Worm (Caenorhabditis elegans) whole organism, mixed stage, embryonic: ENCODE data around the gene cebp-1.
"Not testable (repeated sequence)": the region's sequence is repeated elsewhere in the genome, so short reads cannot be mapped to it uniquely, and the experiment has no call there.

ENCODE experiments used
- bed-3 ChIP-seq: fragments of 200-800 bp; sonication (Bioruptor generic); optimal IDR thresholded peaks from 3 replicates; lab custom pipeline; 2018; ENCODE audit warnings: mild to moderate bottlenecking, missing genetic modification characterization, moderate library complexity, missing compliant biosample characterization
- blmp-1 ChIP-seq: fragments of 150-350 bp; optimal IDR thresholded peaks from 2 replicates; lab custom pipeline; 2014; ENCODE audit warnings: missing biosample characterization, missing genetic modification characterization
- ceh-39 ChIP-seq: fragments of 150-350 bp; optimal IDR thresholded peaks from 2 replicates; lab custom pipeline; 2014; ENCODE audit warnings: missing biosample characterization, missing genetic modification characterization
- ces-1 ChIP-seq: fragments of 150-350 bp; optimal IDR thresholded peaks from 2 replicates; lab custom pipeline; 2014; ENCODE audit warnings: missing biosample characterization, missing genetic modification reagents, missing genetic modification characterization
- cnd-1 ChIP-seq: fragments of 200-800 bp; sonication (Bioruptor generic); optimal IDR thresholded peaks from 2 replicates; lab custom pipeline; 2018; ENCODE audit warnings: mild to moderate bottlenecking, missing genetic modification characterization, missing compliant biosample characterization
- drap-1 ChIP-seq: fragments of 200-800 bp; sonication (Bioruptor generic); optimal IDR thresholded peaks from 3 replicates; lab custom pipeline; 2018; ENCODE audit warnings: mild to moderate bottlenecking, missing genetic modification characterization, missing compliant biosample characterization
- elt-3 ChIP-seq: fragments of 150-350 bp; optimal IDR thresholded peaks from 2 replicates; lab custom pipeline; 2014; ENCODE audit warnings: missing biosample characterization, missing genetic modification characterization
- ham-2 ChIP-seq: fragments of 200-800 bp; sonication (Bioruptor generic); optimal IDR thresholded peaks from 2 replicates; lab custom pipeline; 2018; ENCODE audit warnings: mild to moderate bottlenecking, missing genetic modification characterization, missing compliant biosample characterization
- lin-13 ChIP-seq: fragments of 150-350 bp; optimal IDR thresholded peaks from 2 replicates; lab custom pipeline; 2014; ENCODE audit warnings: missing biosample characterization, missing genetic modification characterization
- lsy-2 ChIP-seq: fragments of 150-350 bp; optimal IDR thresholded peaks from 2 replicates; lab custom pipeline; 2014; ENCODE audit warnings: missing biosample characterization, missing genetic modification characterization
- mab-5 ChIP-seq: fragments of 150-350 bp; optimal IDR thresholded peaks from 2 replicates; lab custom pipeline; 2014; ENCODE audit warnings: missing biosample characterization, missing genetic modification characterization
- mls-2 ChIP-seq: sonication (generic microtip); optimal IDR thresholded peaks from 2 replicates; lab custom pipeline; 2016; ENCODE audit warnings: mild to moderate bottlenecking, missing genetic modification characterization, moderate library complexity, missing compliant biosample characterization
- nhr-12 ChIP-seq: fragments of 150-350 bp; optimal IDR thresholded peaks from 2 replicates; lab custom pipeline; 2014; ENCODE audit warnings: missing biosample characterization, missing genetic modification characterization
- nhr-76 ChIP-seq: sonication (generic microtip); optimal IDR thresholded peaks from 2 replicates; lab custom pipeline; 2017; ENCODE audit warnings: missing biosample characterization, missing genetic modification characterization
- sem-2 ChIP-seq: fragments of 200-800 bp; sonication (Bioruptor generic); optimal IDR thresholded peaks from 2 replicates; lab custom pipeline; 2018; ENCODE audit warnings: mild to moderate bottlenecking, missing genetic modification characterization, missing compliant biosample characterization
- snpc-4 ChIP-seq: fragments of 150-350 bp; optimal IDR thresholded peaks from 2 replicates; lab custom pipeline; 2014; ENCODE audit warnings: missing biosample characterization, missing genetic modification characterization
- unc-120 ChIP-seq: sonication (generic microtip); optimal IDR thresholded peaks from 2 replicates; lab custom pipeline; 2017; ENCODE audit warnings: missing genetic modification characterization, missing compliant biosample characterization; ENCODE audit not compliant: poor library complexity, severe bottlenecking
- unc-39 ChIP-seq: fragments of 150-350 bp; optimal IDR thresholded peaks from 2 replicates; lab custom pipeline; 2014; ENCODE audit warnings: missing biosample characterization, missing genetic modification characterization
- unc-62 ChIP-seq: fragments of 150-350 bp; optimal IDR thresholded peaks from 2 replicates; lab custom pipeline; 2014; ENCODE audit warnings: missing biosample characterization, missing genetic modification reagents, missing genetic modification characterization
- zip-8 ChIP-seq: fragments of 150-350 bp; optimal IDR thresholded peaks from 2 replicates; lab custom pipeline; 2014; ENCODE audit warnings: missing biosample characterization, missing genetic modification characterization
- ztf-11 ChIP-seq: fragments of 150-350 bp; optimal IDR thresholded peaks from 2 replicates; lab custom pipeline; 2014; ENCODE audit warnings: missing biosample characterization, missing genetic modification characterization

Gene cebp-1

ce11 chrX:1412844-1413243 lies 40.8 kb downstream of the cebp-1 start, which contains the start of gene srh-19:
Gene srh-19 (plus strand): TSS chrX:1413144.
- TF ChIP-seq unc-120 (tag; lab: Kevin White, UChicago), result no peak
- TF ChIP-seq nhr-76 (tag; lab: Kevin White, UChicago), result no peak
- TF ChIP-seq lsy-2 (tag; lab: Kevin White, UChicago), result no peak

- TF ChIP-seq blmp-1 (tag; lab: Kevin White, UChicago) (no peak), ceh-39 (tag; lab: Kevin White, UChicago) (no peak), ham-2 (GFP tag; lab: Kevin White, UChicago) (no peak), sem-2 (GFP tag; lab: Kevin White, UChicago) (no peak), unc-62 (GFP tag; lab: Kevin White, UChicago) (no peak), ces-1 (GFP tag; lab: Kevin White, UChicago) (no peak), mab-5 (tag; lab: Kevin White, UChicago) (no peak), drap-1 (GFP tag; lab: Kevin White, UChicago) (no peak), zip-8 (tag; lab: Kevin White, UChicago) (no peak), bed-3 (GFP tag; lab: Kevin White, UChicago) (no peak), unc-39 (tag; lab: Kevin White, UChicago) (no peak), nhr-76 (tag; lab: Kevin White, UChicago) (no peak), lin-13 (tag; lab: Kevin White, UChicago) (no peak)
Measured at ce11 chrX:1410552-1410951, 43.1 kb downstream of the cebp-1 start, which contains the start of gene abu-2. Gene abu-2 (minus strand): TSS chrX:1410652.

- TF ChIP-seq mab-5 (tag; lab: Kevin White, UChicago) (no peak), unc-120 (tag; lab: Kevin White, UChicago) (no peak), snpc-4 (tag; lab: Kevin White, UChicago) (no peak), unc-62 (GFP tag; lab: Kevin White, UChicago) (no peak), drap-1 (GFP tag; lab: Kevin White, UChicago) (no peak), nhr-76 (tag; lab: Kevin White, UChicago) (no peak), zip-8 (tag; lab: Kevin White, UChicago) (no peak), ces-1 (GFP tag; lab: Kevin White, UChicago) (no peak), unc-39 (tag; lab: Kevin White, UChicago) (no peak), ztf-11 (no peak), nhr-12 (tag; lab: Kevin White, UChicago) (no peak), elt-3 (tag; lab: Kevin White, UChicago) (no peak)
Measured at ce11 chrX:1409224-1409623, 44.4 kb downstream of the cebp-1 start.

ce11 chrX:1403971-1404370 lies 49.7 kb downstream of the cebp-1 start, which contains the start of gene ZK402.1:
Gene ZK402.1 (plus strand): TSS chrX:1404271.
- TF ChIP-seq cnd-1, unc-39, mab-5 (tag; lab: Kevin White, UChicago): not testable (repeated sequence)

ce11 chrX:1403444-1403843 lies 50.2 kb downstream of the cebp-1 start, which contains the start of gene ZK402.2:
Gene ZK402.2 (plus strand): TSS chrX:1403744.
- not testable (repeated sequence) for TF ChIP-seq mls-2 (tag; lab: Kevin White, UChicago); bed-3 (GFP tag; lab: Kevin White, UChicago); elt-3 (tag; lab: Kevin White, UChicago)
